Worm (Caenorhabditis elegans) whole organism, young adult: ENCODE results near the gene clec-212.
A peak's percentile ranks its signal among the peaks of the same experiment; 100 is the strongest.

Source experiments
- B0035.1 ChIP-seq: sonication (generic microtip); optimal IDR thresholded peaks from 2 replicates; lab custom pipeline; 2016; ENCODE audit warnings: missing genetic modification characterization, mild to moderate bottlenecking, missing compliant biosample characterization, missing genotype, missing genetic modification reagents
- B0261.1 ChIP-seq: sonication (generic microtip); optimal IDR thresholded peaks from 2 replicates; lab custom pipeline; 2016; ENCODE audit warnings: mild to moderate bottlenecking, missing genetic modification characterization, moderate library complexity, missing compliant biosample characterization
- B0336.3 ChIP-seq: fragments of 200-800 bp; sonication (Bioruptor generic); IDR thresholded peaks from 2 replicates; pipeline ENCODE4 v1.3.6; 2022; ENCODE audit warnings: missing genetic modification characterization, missing compliant biosample characterization
- D2030.7 ChIP-seq: fragments of 200-800 bp; sonication (Bioruptor generic); IDR thresholded peaks from 2 replicates; pipeline ENCODE4 v1.3.6; 2022; ENCODE audit warnings: missing genetic modification reagents, missing genetic modification characterization, missing compliant biosample characterization
- F37B4.10 ChIP-seq: fragments of 200-800 bp; sonication (Bioruptor generic); IDR thresholded peaks from 2 replicates; pipeline ENCODE4 v1.3.6; 2022; ENCODE audit warnings: missing genetic modification characterization, missing compliant biosample characterization
- F57A8.1 ChIP-seq: fragments of 200-800 bp; sonication (Bioruptor generic); optimal IDR thresholded peaks from 2 replicates; lab custom pipeline; 2018; ENCODE audit warnings: mild to moderate bottlenecking, missing genetic modification characterization, moderate library complexity, missing compliant biosample characterization
- K12H6.12 ChIP-seq: fragments of 200-800 bp; sonication (Bioruptor generic); optimal IDR thresholded peaks from 2 replicates; lab custom pipeline; 2018; ENCODE audit warnings: mild to moderate bottlenecking, missing genetic modification characterization, missing compliant biosample characterization
- Y53G8AR.9 ChIP-seq: fragments of 200-800 bp; sonication (Bioruptor generic); conservative IDR thresholded peaks from 2 replicates; pipeline ENCODE4 v1.3.6; 2022; ENCODE audit warnings: missing genetic modification reagents, missing genetic modification characterization, missing compliant biosample characterization
- Y67H2A.10 ChIP-seq: fragments of 200-800 bp; sonication (Bioruptor generic); conservative IDR thresholded peaks from 2 replicates; pipeline ENCODE4 v1.3.6; 2022; ENCODE audit warnings: missing genetic modification reagents, missing genetic modification characterization, missing compliant biosample characterization
- ZK185.1 ChIP-seq: sonication (generic microtip); optimal IDR thresholded peaks from 2 replicates; lab custom pipeline; 2016; ENCODE audit warnings: mild to moderate bottlenecking, missing genetic modification characterization, missing compliant biosample characterization; ENCODE audit not compliant: poor library complexity, severe bottlenecking
- akir-1 ChIP-seq: fragments of 200-800 bp; sonication (Bioruptor generic); optimal IDR thresholded peaks from 2 replicates; lab custom pipeline; 2018; ENCODE audit warnings: mild to moderate bottlenecking, missing genetic modification characterization, moderate library complexity, missing compliant biosample characterization
- aptf-3 ChIP-seq: fragments of 200-800 bp; sonication (Bioruptor generic); IDR thresholded peaks from 2 replicates; pipeline ENCODE4 v1.3.6; 2022; ENCODE audit warnings: missing genetic modification characterization, missing compliant biosample characterization
- ceh-27 ChIP-seq: fragments of 200-800 bp; sonication (Bioruptor generic); optimal IDR thresholded peaks from 2 replicates; lab custom pipeline; 2018; ENCODE audit warnings: mild to moderate bottlenecking, missing genetic modification characterization, moderate library complexity, missing compliant biosample characterization
- ceh-40 ChIP-seq: fragments of 200-800 bp; sonication (Bioruptor generic); IDR thresholded peaks from 2 replicates; pipeline ENCODE4 v1.3.6; 2022; ENCODE audit warnings: missing genetic modification characterization, missing compliant biosample characterization
- chd-7 ChIP-seq: sonication (generic microtip); optimal IDR thresholded peaks from 2 replicates; lab custom pipeline; 2016; ENCODE audit warnings: mild to moderate bottlenecking, missing genetic modification characterization, moderate library complexity, missing compliant biosample characterization
- die-1 ChIP-seq: sonication (generic microtip); optimal IDR thresholded peaks from 2 replicates; lab custom pipeline; 2016; ENCODE audit warnings: missing genotype, mild to moderate bottlenecking, missing genetic modification characterization, missing compliant biosample characterization
- dpff-1 ChIP-seq: sonication (generic microtip); optimal IDR thresholded peaks from 2 replicates; lab custom pipeline; 2017; ENCODE audit warnings: mild to moderate bottlenecking, missing genetic modification characterization, missing compliant biosample characterization
- egl-18 ChIP-seq: fragments of 200-800 bp; sonication (Bioruptor generic); IDR thresholded peaks from 2 replicates; pipeline ENCODE4 v1.3.6; 2022; ENCODE audit warnings: missing genetic modification reagents, missing genetic modification characterization, missing compliant biosample characterization
- ets-4 ChIP-seq: fragments of 200-800 bp; sonication (Bioruptor generic); optimal IDR thresholded peaks from 2 replicates; lab custom pipeline; 2018; ENCODE audit warnings: mild to moderate bottlenecking, missing genetic modification characterization, missing compliant biosample characterization
- hsf-1 ChIP-seq: fragments of 200-800 bp; sonication (Bioruptor generic); IDR thresholded peaks from 2 replicates; pipeline ENCODE4 v1.3.6; 2022; ENCODE audit warnings: missing genetic modification reagents, missing genetic modification characterization, missing compliant biosample characterization
- let-526 ChIP-seq: fragments of 200-800 bp; sonication (Bioruptor generic); IDR thresholded peaks from 2 replicates; pipeline ENCODE4 v1.3.6; 2022; ENCODE audit warnings: missing genetic modification reagents, missing genetic modification characterization, missing compliant biosample characterization
- mcd-1 ChIP-seq: fragments of 200-800 bp; sonication (Bioruptor generic); IDR thresholded peaks from 2 replicates; pipeline ENCODE4 v1.3.6; 2022; ENCODE audit warnings: missing genetic modification reagents, missing genetic modification characterization, missing compliant biosample characterization
- nfya-1 ChIP-seq: sonication (generic microtip); optimal IDR thresholded peaks from 2 replicates; lab custom pipeline; 2017; ENCODE audit warnings: antibody characterized with exemption, missing compliant biosample characterization, missing genetic modification characterization, borderline replicate concordance; ENCODE audit not compliant: insufficient read depth
- nhr-80 ChIP-seq: sonication (generic microtip); optimal IDR thresholded peaks from 2 replicates; lab custom pipeline; 2016; ENCODE audit warnings: missing genetic modification characterization, missing compliant biosample characterization
- pha-4 ChIP-seq: fragments of 150-350 bp; sonication (generic microtip); optimal IDR thresholded peaks from 2 replicates; lab custom pipeline; 2014; ENCODE audit warnings: missing biosample characterization, missing genetic modification reagents, missing genetic modification characterization
- rec-8 ChIP-seq, 2 experiments: sonication (generic microtip); optimal IDR thresholded peaks; 2 replicates each; lab custom pipeline; 2016; ENCODE audit warnings: mild to moderate bottlenecking in 2 of 2, missing genetic modification characterization in 2 of 2, missing genetic modification reagents in 2 of 2, missing genotype in 2 of 2, missing biosample characterization in 1 of 2, missing compliant biosample characterization in 1 of 2, moderate library complexity in 1 of 2
- sea-2 ChIP-seq: fragments of 200-800 bp; sonication (Bioruptor generic); IDR thresholded peaks from 2 replicates; pipeline ENCODE4 v1.3.6; 2022; ENCODE audit warnings: missing genetic modification characterization, missing compliant biosample characterization
- tbx-9 ChIP-seq: sonication (generic microtip); optimal IDR thresholded peaks from 2 replicates; lab custom pipeline; 2016; ENCODE audit warnings: borderline replicate concordance, missing genetic modification characterization, inconsistent platforms, missing compliant biosample characterization
- unc-62 ChIP-seq: fragments of 150-350 bp; optimal IDR thresholded peaks from 2 replicates; lab custom pipeline; 2014; ENCODE audit warnings: missing biosample characterization, missing genetic modification reagents, missing genetic modification characterization
- ztf-26 ChIP-seq: sonication (generic microtip); optimal IDR thresholded peaks from 2 replicates; lab custom pipeline; 2017; ENCODE audit warnings: missing genetic modification characterization, missing compliant biosample characterization

The clec-212 gene

DNA sequence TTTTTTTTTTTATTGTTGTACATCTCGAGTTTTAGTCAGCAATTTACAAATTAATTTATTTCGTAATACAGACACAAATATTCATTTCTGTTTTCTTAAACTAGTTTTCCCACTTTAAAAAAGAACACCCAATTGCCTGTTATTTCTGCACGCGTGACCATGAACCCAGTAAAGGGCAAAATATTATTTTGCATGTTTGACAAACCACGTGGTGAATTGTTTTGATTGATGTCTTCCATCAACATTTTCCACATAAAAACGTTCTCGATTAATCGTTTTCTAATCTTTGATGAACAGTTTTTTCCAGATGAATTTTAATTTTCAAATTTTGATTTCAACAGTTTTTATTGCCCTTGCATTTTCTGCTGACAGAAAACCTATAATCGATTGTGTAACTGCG is 44.5 kb downstream of the clec-212 start, which contains the start of gene C54F6.18:
C54F6.18 (plus strand) TSS at position 301 of the 400 bp plus-strand sequence.
- no peak for TF ChIP-seq B0261.1 (tag; lab: Kevin White, UChicago)
- no peak for TF ChIP-seq akir-1 (GFP tag; lab: Kevin White, UChicago)
- TF ChIP-seq hsf-1 (GFP tag; lab: Robert Waterston, UW), result no peak
- no peak for TF ChIP-seq aptf-3

DNA sequence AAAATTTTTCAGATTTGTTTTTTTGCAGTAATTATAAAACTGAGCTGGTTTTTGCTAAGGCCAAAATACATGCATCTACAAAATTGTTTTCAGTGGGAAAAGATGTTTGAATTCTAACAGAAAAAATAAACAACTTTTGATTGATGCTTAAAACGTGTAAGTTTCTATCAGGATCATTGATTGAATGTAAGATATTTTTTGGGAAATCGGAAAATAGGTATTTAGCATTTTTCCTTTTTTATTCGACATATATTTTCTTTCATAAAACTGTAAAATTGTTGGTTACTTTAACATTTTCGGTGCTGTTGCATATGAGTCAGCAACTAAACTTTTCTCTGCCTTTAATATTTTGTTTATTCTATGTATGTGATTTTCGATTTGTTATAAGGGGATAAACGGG is 45.7 kb downstream of the clec-212 start, which contains the start of gene C54F6.20:
C54F6.20 (plus strand) TSS at position 301 of the 400 bp plus-strand sequence.
- TF ChIP-seq B0035.1 (tag; lab: Kevin White, UChicago) (no peak), chd-7 (no peak), Y53G8AR.9 (GFP tag; lab: Robert Waterston, UW) (no peak), K12H6.12 (tag; lab: Kevin White, UChicago) (no peak), D2030.7 (GFP tag; lab: Robert Waterston, UW) (no peak), ztf-26 (tag; lab: Kevin White, UChicago) (no peak), egl-18 (GFP tag; lab: Robert Waterston, UW) (no peak), dpff-1 (tag; lab: Kevin White, UChicago) (no peak), ets-4 (GFP tag; lab: Kevin White, UChicago) (no peak), tbx-9 (tag; lab: Kevin White, UChicago) (no peak), pha-4 (tag; lab: Kevin White, UChicago) (no peak), ceh-40 (GFP tag; lab: Robert Waterston, UW) (no peak), nfya-1 (no peak)

DNA sequence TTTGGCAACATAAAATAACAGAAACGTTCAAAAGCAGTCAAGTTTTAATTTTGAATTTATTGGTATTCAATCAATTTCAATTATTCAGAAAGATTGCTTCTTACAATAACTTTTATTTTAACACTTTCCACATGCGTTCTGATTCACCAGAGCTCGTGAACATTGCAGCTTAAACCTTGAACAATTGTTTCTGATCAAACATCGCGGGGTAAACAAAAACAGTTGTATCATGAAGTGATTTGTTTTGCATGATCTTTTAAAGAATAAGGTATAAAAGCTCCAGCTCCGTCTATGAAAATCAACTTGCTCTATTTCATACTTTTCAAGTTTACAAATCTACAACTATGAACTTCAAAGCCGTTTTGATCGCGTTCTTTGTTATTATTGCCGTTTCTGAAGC is 46.8 kb downstream of the clec-212 start, which contains the start of gene C54F6.6:
C54F6.6 (plus strand) TSS at position 301 of the 400 bp plus-strand sequence.
- TF ChIP-seq mcd-1 (GFP tag; lab: Robert Waterston, UW), result no peak
- no peak for TF ChIP-seq let-526 (GFP tag; lab: Robert Waterston, UW)
- no peak for TF ChIP-seq sea-2 (GFP tag; lab: Robert Waterston, UW)
- TF ChIP-seq Y67H2A.10 (GFP tag; lab: Robert Waterston, UW), result no peak
- TF ChIP-seq, all 124 proteins: peak for 0

DNA sequence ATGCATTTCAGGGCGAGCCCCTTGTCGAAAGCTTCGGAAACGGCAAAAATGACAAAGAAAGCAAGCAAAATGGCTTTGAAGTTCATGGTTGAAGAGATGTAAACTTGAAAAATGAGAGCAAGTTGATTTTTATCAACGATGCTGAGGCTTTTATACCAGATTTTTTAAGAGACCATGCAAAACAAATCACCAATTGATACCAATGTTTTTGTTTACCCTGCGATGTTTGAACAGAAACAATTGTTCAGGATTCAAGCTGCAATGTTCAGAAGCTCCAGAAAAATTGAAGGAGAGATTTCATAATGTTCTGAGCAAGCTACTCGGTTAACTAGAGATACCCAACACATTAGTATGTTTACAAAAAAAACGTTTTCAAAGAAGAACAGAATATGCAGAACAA is 47.9 kb downstream of the clec-212 start, which contains the start of gene C54F6.15:
C54F6.15 (minus strand) TSS at position 101 of the 400 bp plus-strand sequence.
- TF ChIP-seq F37B4.10 (GFP tag; lab: Robert Waterston, UW) (0 out of 2 replicates have a peak, but pooled peaks have one; percentile 46), rec-8 (tag; optimal IDR thresholded peaks at IDR 0.05; lab: Kevin White, UChicago) (no peak)

DNA sequence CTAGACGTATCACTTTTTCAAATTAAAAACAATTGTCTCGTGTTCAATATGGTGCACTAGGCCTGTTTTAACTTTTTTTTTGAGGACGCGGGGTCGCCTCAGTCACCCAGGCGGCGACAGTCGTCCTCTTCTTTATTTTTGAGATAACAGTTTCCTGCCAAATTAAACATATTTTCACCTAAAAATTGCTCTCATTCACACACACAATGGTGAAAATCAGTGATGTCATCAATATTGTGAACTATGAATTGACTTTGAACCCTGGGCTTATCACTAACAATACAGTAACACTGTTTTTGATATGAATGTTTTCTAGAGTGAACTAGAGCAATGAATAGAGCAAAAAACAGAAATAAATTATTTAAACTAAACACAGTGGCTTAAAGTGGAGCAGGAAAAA is 48.9 kb downstream of the clec-212 start:
- TF ChIP-seq ZK185.1 (tag; lab: Kevin White, UChicago), result no peak
- TF ChIP-seq nhr-80, result peak; percentile 73
- TF ChIP-seq die-1 (tag; lab: Kevin White, UChicago), result no peak
- TF ChIP-seq, all 124 proteins: peak for 1

DNA sequence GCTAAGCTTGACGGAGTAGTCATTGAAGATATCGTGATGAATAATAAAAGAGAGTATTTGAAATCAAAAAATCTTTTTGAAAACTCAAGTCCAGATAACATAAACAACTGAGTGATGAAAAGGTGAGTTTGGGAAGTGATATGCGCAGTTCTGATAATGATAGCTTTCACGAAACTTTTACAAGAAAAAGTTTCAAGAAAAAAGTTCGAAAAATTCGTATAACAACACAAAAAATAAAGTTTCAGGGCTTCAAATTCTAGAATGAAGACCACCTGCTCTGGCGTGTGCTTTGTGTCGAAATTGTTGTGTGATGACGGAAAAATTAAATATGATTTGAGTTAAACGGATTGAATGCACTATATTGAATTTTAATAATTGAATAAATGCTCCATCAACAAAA is 50.1 kb downstream of the clec-212 start, which contains the start of gene srb-19:
srb-19 (minus strand) TSS at position 101 of the 400 bp plus-strand sequence.
- TF ChIP-seq unc-62 (GFP tag; lab: Kevin White, UChicago) (no peak), F57A8.1 (GFP tag; lab: Kevin White, UChicago) (no peak), ztf-26 (tag; lab: Kevin White, UChicago) (no peak), ceh-27 (no peak), B0336.3 (no peak), B0261.1 (tag; lab: Kevin White, UChicago) (no peak)
